Worm (Caenorhabditis elegans) whole organism, late embryonic: Measurements from ENCODE around the gene ZC443.4.

Experiments used
- nfya-1 ChIP-seq: sonication (generic microtip); optimal IDR thresholded peaks from 2 replicates; lab custom pipeline; 2017; ENCODE audit warnings: missing genetic modification characterization, mild to moderate bottlenecking, missing compliant biosample characterization, antibody characterized with exemption, moderate library complexity
- pha-4 ChIP-seq: fragments of 150-350 bp; optimal IDR thresholded peaks from 2 replicates; lab custom pipeline; 2018; ENCODE audit warnings: missing biosample characterization, missing genetic modification reagents, missing genetic modification characterization

- TF ChIP-seq nfya-1 (no peak), pha-4 (tag; lab: Kevin White, UChicago) (no peak)
Measured at ce11 chrV:12797992-12798391, 21.7 kb downstream of the ZC443.4 start, which contains the start of gene ugt-6.
